Fruit fly (Drosophila melanogaster) whole organism, prepupa: Measurements from ENCODE around the gene osp.

ENCODE experiments used
- Blimp-1 ChIP-seq: fragments of 200-800 bp; sonication (Bioruptor generic); optimal IDR thresholded peaks from 3 replicates; lab custom pipeline; 2017; ENCODE audit warnings: missing biosample characterization, missing genetic modification characterization, mild to moderate bottlenecking, moderate library complexity, missing genetic modification reagents
- CG10669 ChIP-seq: fragments of 200-800 bp; sonication (Bioruptor generic); optimal IDR thresholded peaks from 3 replicates; lab custom pipeline; 2018; ENCODE audit warnings: missing biosample characterization, mild to moderate bottlenecking, missing genetic modification characterization, moderate library complexity
- CG11294 ChIP-seq: fragments of 200-800 bp; sonication (Bioruptor generic); IDR thresholded peaks from 2 replicates; pipeline ENCODE4 v1.3.6; 2022; ENCODE audit warnings: missing biosample characterization, missing genetic modification characterization
- CG11762 ChIP-seq: fragments of 200-800 bp; sonication (Bioruptor generic); optimal IDR thresholded peaks from 3 replicates; lab custom pipeline; 2016; ENCODE audit warnings: missing biosample characterization, missing genetic modification characterization; ENCODE audit not compliant: insufficient read depth
- CG15336 ChIP-seq: fragments of 200-800 bp; sonication (Bioruptor generic); IDR thresholded peaks from 2 replicates; pipeline ENCODE4 v1.3.6; 2022; ENCODE audit warnings: missing biosample characterization, missing genetic modification characterization
- CG16779 ChIP-seq: fragments of 200-800 bp; sonication (Bioruptor generic); optimal IDR thresholded peaks from 3 replicates; lab custom pipeline; 2017; ENCODE audit warnings: missing biosample characterization, mild to moderate bottlenecking, missing genetic modification characterization
- CG3032 ChIP-seq: fragments of 200-800 bp; optimal IDR thresholded peaks from 2 replicates; lab custom pipeline; 2019; ENCODE audit warnings: missing biosample characterization, mild to moderate bottlenecking, missing genetic modification characterization, moderate library complexity
- CG31627 ChIP-seq: fragments of 200-800 bp; sonication (Bioruptor generic); optimal IDR thresholded peaks from 3 replicates; lab custom pipeline; 2016; ENCODE audit warnings: missing biosample characterization, missing genetic modification characterization
- CG34406 ChIP-seq: fragments of 200-800 bp; sonication (Bioruptor generic); optimal IDR thresholded peaks from 3 replicates; lab custom pipeline; 2016; ENCODE audit warnings: missing biosample characterization, missing genetic modification characterization
- CG3919 ChIP-seq: fragments of 200-800 bp; sonication (Bioruptor generic); optimal IDR thresholded peaks from 3 replicates; lab custom pipeline; 2016; ENCODE audit warnings: missing biosample characterization, missing genetic modification characterization
- CG4318 ChIP-seq: fragments of 200-800 bp; sonication (Bioruptor generic); optimal IDR thresholded peaks from 3 replicates; lab custom pipeline; 2017; ENCODE audit warnings: missing biosample characterization, mild to moderate bottlenecking, missing genetic modification characterization
- CG6163 ChIP-seq: fragments of 200-800 bp; sonication (Bioruptor generic); IDR thresholded peaks from 3 replicates; pipeline ENCODE4 v1.3.6; 2022; ENCODE audit warnings: missing biosample characterization, missing genetic modification characterization
- CG6276 ChIP-seq: fragments of 200-800 bp; sonication (Bioruptor generic); optimal IDR thresholded peaks from 2 replicates; lab custom pipeline; 2017; ENCODE audit warnings: missing biosample characterization, mild to moderate bottlenecking, missing genetic modification characterization
- CG6792 ChIP-seq: fragments of 200-800 bp; sonication (Bioruptor generic); optimal IDR thresholded peaks from 3 replicates; lab custom pipeline; 2016; ENCODE audit warnings: missing biosample characterization, missing genetic modification characterization
- CG6808 ChIP-seq: fragments of 200-800 bp; sonication (Bioruptor generic); optimal IDR thresholded peaks from 3 replicates; lab custom pipeline; 2017; ENCODE audit warnings: missing biosample characterization, missing genetic modification characterization, mild to moderate bottlenecking, moderate library complexity, missing genetic modification reagents
- CG6854 ChIP-seq: fragments of 200-800 bp; sonication (Bioruptor generic); optimal IDR thresholded peaks from 2 replicates; lab custom pipeline; 2017; ENCODE audit warnings: missing biosample characterization, mild to moderate bottlenecking, missing genetic modification characterization
- CG8119 ChIP-seq: fragments of 200-800 bp; sonication (Bioruptor generic); IDR thresholded peaks from 3 replicates; pipeline ENCODE4 v1.3.6; 2022; ENCODE audit warnings: missing biosample characterization, missing genetic modification characterization
- CG8319 ChIP-seq: fragments of 200-800 bp; sonication (Bioruptor generic); optimal IDR thresholded peaks from 3 replicates; lab custom pipeline; 2016; ENCODE audit warnings: missing biosample characterization, missing genetic modification characterization
- CG8632 ChIP-seq: fragments of 200-800 bp; sonication (Bioruptor generic); optimal IDR thresholded peaks from 3 replicates; lab custom pipeline; 2016; ENCODE audit warnings: missing biosample characterization, missing genetic modification characterization
- CG9139 ChIP-seq: fragments of 200-800 bp; sonication (Bioruptor generic); optimal IDR thresholded peaks from 3 replicates; lab custom pipeline; 2017; ENCODE audit warnings: missing biosample characterization, mild to moderate bottlenecking, missing genetic modification characterization
- Eip78C ChIP-seq: fragments of 200-800 bp; sonication (Bioruptor generic); peaks from one replicate; lab custom pipeline; 2016; ENCODE audit warnings: missing biosample characterization, missing genetic modification characterization
- Ets96B ChIP-seq: fragments of 200-800 bp; optimal IDR thresholded peaks from 2 replicates; lab custom pipeline; 2019; ENCODE audit warnings: missing biosample characterization, mild to moderate bottlenecking, missing genetic modification characterization, moderate library complexity
- Gug ChIP-seq: fragments of 200-800 bp; sonication (Bioruptor generic); IDR thresholded peaks from 2 replicates; pipeline ENCODE4 v1.3.6; 2022; ENCODE audit warnings: missing biosample characterization, missing genetic modification characterization
- Hr38 ChIP-seq: sonication (Bioruptor generic); optimal IDR thresholded peaks from 2 replicates; lab custom pipeline; 2016; ENCODE audit warnings: missing biosample characterization, missing genetic modification characterization
- Hr39 ChIP-seq: fragments of 200-800 bp; sonication (Bioruptor generic); optimal IDR thresholded peaks from 2 replicates; lab custom pipeline; 2016; ENCODE audit warnings: missing biosample characterization, missing genetic modification characterization
- Hr4 ChIP-seq: fragments of 200-800 bp; sonication (Bioruptor generic); optimal IDR thresholded peaks from 3 replicates; lab custom pipeline; 2016; ENCODE audit warnings: missing biosample characterization, missing genetic modification characterization
- Lpt ChIP-seq: fragments of 200-800 bp; sonication (Bioruptor generic); optimal IDR thresholded peaks from 3 replicates; lab custom pipeline; 2016; ENCODE audit warnings: missing biosample characterization, missing genetic modification characterization
- Met ChIP-seq: fragments of 200-800 bp; sonication (Bioruptor generic); optimal IDR thresholded peaks from 3 replicates; lab custom pipeline; 2016; ENCODE audit warnings: missing biosample characterization, missing genetic modification characterization
- OdsH ChIP-seq: fragments of 200-800 bp; sonication (Bioruptor generic); optimal IDR thresholded peaks from 3 replicates; lab custom pipeline; 2016; ENCODE audit warnings: missing biosample characterization, missing genetic modification characterization
- Smox ChIP-seq: fragments of 200-800 bp; sonication (Bioruptor generic); optimal IDR thresholded peaks from 3 replicates; lab custom pipeline; 2016; ENCODE audit warnings: missing biosample characterization, missing genetic modification characterization
- Sox102F ChIP-seq: fragments of 200-800 bp; sonication (Bioruptor generic); optimal IDR thresholded peaks from 2 replicates; lab custom pipeline; 2016; ENCODE audit warnings: missing biosample characterization, mild to moderate bottlenecking, missing genetic modification characterization
- Sox14 ChIP-seq: fragments of 200-800 bp; sonication (Bioruptor generic); optimal IDR thresholded peaks from 3 replicates; lab custom pipeline; 2016; ENCODE audit warnings: missing biosample characterization, missing genetic modification characterization
- Sox15 ChIP-seq: fragments of 200-800 bp; sonication (Bioruptor generic); optimal IDR thresholded peaks from 3 replicates; lab custom pipeline; 2016; ENCODE audit warnings: missing biosample characterization, missing genetic modification characterization
- achi ChIP-seq: fragments of 200-800 bp; sonication (Bioruptor generic); optimal IDR thresholded peaks from 3 replicates; lab custom pipeline; 2016; ENCODE audit warnings: missing biosample characterization, missing genetic modification characterization
- dsx ChIP-seq: fragments of 200-800 bp; optimal IDR thresholded peaks from 3 replicates; lab custom pipeline; 2019; ENCODE audit warnings: missing biosample characterization, mild to moderate bottlenecking, missing genetic modification characterization, moderate library complexity; ENCODE audit not compliant: poor library complexity, severe bottlenecking
- eg ChIP-seq: fragments of 200-800 bp; sonication (Bioruptor generic); IDR thresholded peaks from 3 replicates; pipeline ENCODE4 v1.3.6; 2022; ENCODE audit warnings: missing biosample characterization, missing genetic modification characterization
- fd59A ChIP-seq: fragments of 200-800 bp; sonication (Bioruptor generic); optimal IDR thresholded peaks from 2 replicates; lab custom pipeline; 2017; ENCODE audit warnings: missing biosample characterization, mild to moderate bottlenecking, missing genetic modification characterization, missing genetic modification reagents
- fd85E ChIP-seq: fragments of 200-800 bp; sonication (Bioruptor generic); optimal IDR thresholded peaks from 3 replicates; lab custom pipeline; 2016; ENCODE audit warnings: missing biosample characterization, missing genetic modification characterization
- lz ChIP-seq: fragments of 200-800 bp; sonication (Bioruptor generic); optimal IDR thresholded peaks from 3 replicates; lab custom pipeline; 2016; ENCODE audit warnings: missing biosample characterization, missing genetic modification characterization
- net ChIP-seq: fragments of 200-800 bp; sonication (Bioruptor generic); optimal IDR thresholded peaks from 3 replicates; lab custom pipeline; 2016; ENCODE audit warnings: missing biosample characterization, missing genetic modification characterization
- pdm3 ChIP-seq: fragments of 200-800 bp; sonication (Bioruptor generic); optimal IDR thresholded peaks from 3 replicates; lab custom pipeline; 2016; ENCODE audit warnings: missing biosample characterization, missing genetic modification characterization
- salr ChIP-seq, 2 experiments: fragments of 200-800 bp; sonication (Bioruptor generic); optimal IDR thresholded peaks; 3 replicates each; lab custom pipeline; 2016 to 2018; ENCODE audit warnings: missing biosample characterization in 2 of 2, missing genetic modification characterization in 2 of 2, mild to moderate bottlenecking in 1 of 2
- spab ChIP-seq: fragments of 200-800 bp; sonication (Bioruptor generic); optimal IDR thresholded peaks from 2 replicates; lab custom pipeline; 2017; ENCODE audit warnings: missing biosample characterization, mild to moderate bottlenecking, missing genetic modification characterization, missing genetic modification reagents
- ss ChIP-seq, 2 experiments: fragments of 200-800 bp; sonication (Bioruptor generic); optimal IDR thresholded peaks; 2 replicates in 1 of 2; 3 replicates in 1 of 2; lab custom pipeline; 2017 to 2018; ENCODE audit warnings: mild to moderate bottlenecking in 2 of 2, missing biosample characterization in 2 of 2, missing genetic modification characterization in 2 of 2, moderate library complexity in 1 of 2

Gene osp

dm6 chr2L:14569301-14569700, 119.8 kb downstream of the osp start (continued):
- peak; percentile 48 for TF ChIP-seq spab (GFP tag; lab: Kevin White, UChicago)

DNA sequence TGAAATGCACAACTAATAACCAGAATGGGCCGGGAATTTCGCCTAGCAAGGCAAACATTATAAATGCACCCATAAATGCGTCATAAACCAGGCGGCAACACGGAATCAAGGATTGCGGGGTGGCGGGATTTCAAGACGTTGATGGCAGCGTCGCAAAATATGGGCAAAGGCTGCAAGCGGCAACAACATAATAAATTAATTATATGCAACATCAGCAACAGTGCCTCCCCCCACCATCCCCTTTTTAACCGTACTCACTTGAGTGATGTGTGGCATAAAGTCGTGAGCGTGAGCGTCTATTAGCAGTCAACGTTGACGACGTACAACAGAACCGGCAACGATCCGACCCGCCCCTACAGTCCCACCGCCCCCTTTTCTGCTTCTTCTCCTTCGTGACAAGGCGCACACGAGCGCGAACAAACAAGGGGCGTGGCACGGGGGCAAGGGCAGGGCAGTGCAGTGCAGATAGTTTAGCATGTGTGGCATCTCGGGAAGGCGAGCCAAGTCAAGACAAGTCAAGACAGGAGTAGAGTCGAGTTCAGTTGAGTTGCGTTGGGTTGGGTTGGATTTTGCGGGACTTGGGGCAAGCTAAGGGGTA, 120.5 kb downstream of the osp start:
- TF ChIP-seq CG3032 (tag; lab: Kevin White, UChicago) (no peak), CG10669 (no peak), salr (GFP tag; optimal IDR thresholded peaks at IDR 0.05; lab: Kevin White, UChicago) (peak in 1 of 2 experiments; percentile 57), lz (GFP tag; lab: Kevin White, UChicago) (no peak), Eip78C (peak; percentile 36), CG6808 (GFP tag; lab: Kevin White, UChicago) (peak; percentile 6), OdsH (no peak), CG6163 (no peak; the same call in 2 of the 3 replicates), CG6276 (no peak), Hr38 (GFP tag; lab: Kevin White, UChicago) (no peak), CG4318 (no peak), Smox (GFP tag; lab: Kevin White, UChicago) (no peak), CG34406 (GFP tag; lab: Kevin White, UChicago) (no peak), dsx (GFP tag; lab: Kevin White, UChicago) (peak; percentile 72), eg (0 out of 3 replicates have a peak, but pooled peaks have one; percentile 41), Lpt (GFP tag; lab: Kevin White, UChicago) (peak; percentile 29), CG11762 (no peak), ss (GFP tag; optimal IDR thresholded peaks at IDR 0.05; lab: Kevin White, UChicago) (peak; percentile 35 to 96), CG8319 (no peak), Sox14 (no peak), achi (GFP tag; lab: Kevin White, UChicago) (no peak), CG31627 (GFP tag; lab: Kevin White, UChicago) (no peak), Gug (GFP tag; lab: Robert Waterston, UW) (peak; percentile 46), CG6854 (GFP tag; lab: Kevin White, UChicago) (peak; percentile 33), pdm3 (GFP tag; lab: Kevin White, UChicago) (no peak)

DNA sequence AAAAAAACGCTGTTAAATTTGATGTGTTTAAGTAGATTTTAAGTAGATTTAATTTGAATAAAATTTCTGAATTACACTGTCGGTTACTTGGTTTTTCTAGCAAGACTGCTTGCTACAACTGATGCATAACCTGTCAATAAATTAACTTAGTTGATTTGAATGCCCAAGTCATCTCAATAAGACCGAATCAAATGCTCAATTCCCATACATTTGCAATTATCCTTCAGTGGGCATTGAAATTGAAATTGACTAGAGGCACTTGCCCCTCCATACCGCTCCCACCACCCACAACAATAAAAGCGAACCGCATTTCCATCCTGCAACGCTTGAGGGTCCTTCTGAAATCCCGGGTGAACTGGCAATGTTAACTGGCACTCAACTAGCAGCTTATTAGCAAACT, 125.5 kb downstream of the osp start, which contains the start of gene CG3473:
CG3473 (minus strand) TSS at position 101 of the 400 bp plus-strand sequence.
- TF ChIP-seq fd59A (no peak), CG11294 (GFP tag; lab: Robert Waterston, UW) (no peak), spab (GFP tag; lab: Kevin White, UChicago) (no peak), CG3919 (GFP tag; lab: Kevin White, UChicago) (no peak), CG4318 (no peak), fd85E (no peak), ss (GFP tag; optimal IDR thresholded peaks at IDR 0.05; lab: Kevin White, UChicago) (no peak), Blimp-1 (GFP tag; lab: Kevin White, UChicago) (no peak), lz (GFP tag; lab: Kevin White, UChicago) (no peak), Ets96B (tag; lab: Kevin White, UChicago) (no peak), CG15336 (GFP tag; lab: Robert Waterston, UW) (no peak), CG9139 (GFP tag; lab: Kevin White, UChicago) (no peak), Sox15 (GFP tag; lab: Kevin White, UChicago) (no peak), CG11762 (no peak), net (GFP tag; lab: Kevin White, UChicago) (no peak), achi (GFP tag; lab: Kevin White, UChicago) (no peak)

DNA sequence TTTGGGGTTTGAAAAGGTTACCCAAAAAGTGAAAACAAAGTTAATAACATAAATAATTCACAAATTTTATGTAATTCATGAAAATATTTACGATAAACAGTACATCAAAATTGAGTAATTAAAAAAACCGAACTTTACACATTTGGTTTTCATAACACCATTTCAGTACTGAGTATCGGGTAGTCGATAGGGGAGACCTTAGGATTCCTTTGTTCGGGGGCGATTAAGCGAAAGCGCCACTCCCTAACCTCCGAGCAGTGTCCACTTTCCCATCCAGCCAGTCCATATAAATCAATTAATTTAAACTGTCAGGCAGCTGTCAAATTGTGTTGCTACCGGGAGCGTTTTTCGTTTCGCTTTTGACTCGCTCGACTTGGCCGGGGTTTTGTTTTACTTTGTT, 126.8 kb downstream of the osp start:
- no peak for TF ChIP-seq salr (GFP tag; optimal IDR thresholded peaks at IDR 0.05; lab: Kevin White, UChicago)
- TF ChIP-seq CG8119 (GFP tag; lab: Robert Waterston, UW) = no peak
- TF ChIP-seq CG6276 = no peak
- TF ChIP-seq Hr39 (GFP tag; lab: Kevin White, UChicago) = peak; percentile 72
- no peak for TF ChIP-seq CG16779
- TF ChIP-seq CG11294 (GFP tag; lab: Robert Waterston, UW) = no peak
- TF ChIP-seq CG9139 (GFP tag; lab: Kevin White, UChicago) = no peak
- no peak for TF ChIP-seq dsx (GFP tag; lab: Kevin White, UChicago)
- no peak for TF ChIP-seq CG4318
- peak; percentile 58 for TF ChIP-seq Sox14
- TF ChIP-seq Smox (GFP tag; lab: Kevin White, UChicago) = peak; percentile 54
- peak; percentile 73 for TF ChIP-seq Blimp-1 (GFP tag; lab: Kevin White, UChicago)
- TF ChIP-seq Hr4 (GFP tag; lab: Kevin White, UChicago) = peak; percentile 12
- peak; percentile 43 for TF ChIP-seq CG6792
- peak; percentile 0 for TF ChIP-seq CG6854 (GFP tag; lab: Kevin White, UChicago)
- peak; percentile 71 for TF ChIP-seq Met (GFP tag; lab: Kevin White, UChicago)
- peak; percentile 7 for TF ChIP-seq CG8632
- peak; percentile 64 for TF ChIP-seq Sox102F (GFP tag; lab: Kevin White, UChicago)
- no peak for TF ChIP-seq CG11762
